Fruit fly (Drosophila melanogaster): Measurements from ENCODE around the gene SPE.

The SPE gene

DNA sequence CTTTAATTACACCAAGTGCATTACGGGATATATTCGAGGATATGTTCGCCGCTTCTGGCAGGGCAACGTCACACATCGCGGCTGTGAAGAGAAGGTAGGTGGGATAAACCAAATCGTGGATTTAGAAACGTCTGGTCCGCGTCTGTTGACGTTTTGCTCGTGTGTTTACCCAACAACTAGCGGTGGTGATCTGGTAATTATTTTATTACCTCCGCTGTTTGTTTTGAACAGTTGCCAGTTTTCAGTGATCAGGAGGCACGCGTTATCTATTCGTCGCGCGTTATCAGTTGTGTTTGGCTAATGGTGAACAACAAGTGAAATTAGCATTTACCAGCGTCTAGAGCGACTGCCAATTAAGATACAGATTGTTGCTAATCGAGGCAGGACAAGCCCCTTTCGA lies 43.0 kb downstream of the SPE start (continued):
- TF ChIP-seq mirr (GFP tag; optimal IDR thresholded peaks at IDR 0.05) (peak; percentile 89), sd (tag; optimal IDR thresholded peaks at IDR 0.05) (no peak), Fer2 (tag; optimal IDR thresholded peaks at IDR 0.05) (peak; percentile 24), unpg (GFP tag; optimal IDR thresholded peaks at IDR 0.05) (peak; percentile 40), Oli (tag; optimal IDR thresholded peaks at IDR 0.05) (no peak), CG32772 (GFP tag; IDR thresholded peaks at IDR 0.05) (no peak), shn (GFP tag; optimal IDR thresholded peaks at IDR 0.05) (no peak), fd3F (GFP tag; optimal IDR thresholded peaks at IDR 0.05) (peak; percentile 13), ap (GFP tag; IDR thresholded peaks at IDR 0.05) (no peak), ash1 (GFP tag; optimal IDR thresholded peaks at IDR 0.05) (peak; percentile 72), sug (tag; optimal IDR thresholded peaks at IDR 0.05) (peak; percentile 64), CG12219 (GFP tag; optimal IDR thresholded peaks at IDR 0.05) (peak; percentile 45), pnt (GFP tag; optimal IDR thresholded peaks at IDR 0.05) (no peak), Sry-β (GFP tag; optimal IDR thresholded peaks at IDR 0.05) (no peak), chif (GFP tag; optimal IDR thresholded peaks at IDR 0.05) (no peak), Aef1 (GFP tag; IDR thresholded peaks at IDR 0.05) (no peak), lmd (GFP tag; IDR thresholded peaks at IDR 0.05) (no peak), nau (GFP tag; optimal IDR thresholded peaks at IDR 0.05) (peak; percentile 38), Ravus (GFP tag; IDR thresholded peaks at IDR 0.05) (no peak), odd (GFP tag; optimal IDR thresholded peaks at IDR 0.05) (peak; percentile 64), BtbVII (GFP tag; optimal IDR thresholded peaks at IDR 0.05) (peak; percentile 77), zfh1 (GFP tag; IDR thresholded peaks at IDR 0.05) (no peak), mam (GFP tag; optimal IDR thresholded peaks at IDR 0.05) (peak; percentile 7), Mad (GFP tag; optimal IDR thresholded peaks at IDR 0.05) (no peak), CG13123 (GFP tag; optimal IDR thresholded peaks at IDR 0.05) (no peak), CG5953 (GFP tag; IDR thresholded peaks at IDR 0.05) (no peak), wor (GFP tag; IDR thresholded peaks at IDR 0.05) (no peak), ewg (GFP tag; optimal IDR thresholded peaks at IDR 0.05) (no peak), ems (GFP tag; optimal IDR thresholded peaks at IDR 0.05) (peak; percentile 26), caup (GFP tag; optimal IDR thresholded peaks at IDR 0.05; ENCODE audit: severe bottlenecking) (peak; percentile 78), CG3281 (GFP tag; optimal IDR thresholded peaks at IDR 0.05) (peak; percentile 72), slp2 (GFP tag; optimal IDR thresholded peaks at IDR 0.05) (no peak), esg (GFP tag; conservative IDR thresholded peaks at IDR 0.05) (no peak), HLHmδ (GFP tag; optimal IDR thresholded peaks at IDR 0.05) (peak; percentile 56), Spps (tag; optimal IDR thresholded peaks at IDR 0.05) (no peak), cwo (GFP tag; optimal IDR thresholded peaks at IDR 0.05) (peak; percentile 27), Sin3A (optimal IDR thresholded peaks at IDR 0.05) (no peak), CG4424 (GFP tag; optimal IDR thresholded peaks at IDR 0.05) (no peak), row (GFP tag; IDR thresholded peaks at IDR 0.05) (no peak), Xrp1 (GFP tag; IDR thresholded peaks at IDR 0.05) (peak; percentile 53; the same call in 1 of the 2 replicates), CG12155 (GFP tag; optimal IDR thresholded peaks at IDR 0.05) (no peak), dan (GFP tag; IDR thresholded peaks at IDR 0.05) (no peak), gfzf (GFP tag; optimal IDR thresholded peaks at IDR 0.05) (no peak), CG17829 (tag; optimal IDR thresholded peaks at IDR 0.05) (no peak), pho (GFP tag; optimal IDR thresholded peaks at IDR 0.05) (peak; percentile 52), CG1233 (GFP tag; optimal IDR thresholded peaks at IDR 0.05) (peak; percentile 68), CHES-1-like (GFP tag; optimal IDR thresholded peaks at IDR 0.05) (peak; percentile 18), CG10366 (GFP tag; IDR thresholded peaks at IDR 0.05) (no peak), sens-2 (GFP tag; IDR thresholded peaks at IDR 0.05) (no peak), Dll (GFP tag; IDR thresholded peaks at IDR 0.05; ENCODE audit: partially characterized antibody) (no peak), Dip2 (GFP tag; IDR thresholded peaks at IDR 0.05) (no peak), Sry-δ (GFP tag; optimal IDR thresholded peaks at IDR 0.05) (no peak)
